Fruit fly (Drosophila melanogaster): ENCODE results near the gene HBS1.

Gene HBS1

DNA sequence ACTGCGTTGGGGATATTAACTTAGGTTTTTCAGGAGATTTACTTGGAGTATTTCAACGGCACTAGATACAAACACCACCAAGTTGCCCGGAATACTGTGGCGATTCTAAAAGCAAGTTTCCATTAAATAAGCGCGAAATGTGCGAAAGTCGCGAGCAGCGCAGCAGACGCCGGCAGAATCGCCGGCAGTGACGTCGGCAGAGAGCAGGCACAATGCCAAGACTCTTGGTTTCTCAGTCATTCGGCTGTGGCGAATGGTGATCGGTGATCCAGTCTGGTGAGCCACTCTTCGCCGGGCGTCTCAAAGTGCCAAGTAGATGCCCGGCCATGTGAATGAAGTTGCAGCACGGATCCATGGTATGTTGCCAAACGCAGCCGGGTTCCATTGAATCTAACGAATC lies 30.0 kb downstream of the HBS1 start, which contains the start of gene Cpr62Bb:
Gene Cpr62Bb, minus strand, starts transcription at position 101 of the 400 bp plus-strand sequence.
- no peak for TF ChIP-seq CG11902 (GFP tag; optimal IDR thresholded peaks at IDR 0.05)
- no peak for TF ChIP-seq CG8632 (GFP tag; optimal IDR thresholded peaks at IDR 0.05)
- TF ChIP-seq Ets96B (tag; optimal IDR thresholded peaks at IDR 0.05), result no peak
- no peak for TF ChIP-seq CG6163 (GFP tag; IDR thresholded peaks at IDR 0.05)
- TF ChIP-seq Hr4 (GFP tag; optimal IDR thresholded peaks at IDR 0.05), result no peak
- no peak for TF ChIP-seq Sox15 (GFP tag; optimal IDR thresholded peaks at IDR 0.05)
- TF ChIP-seq cyc (GFP tag; optimal IDR thresholded peaks at IDR 0.05), result no peak
- TF ChIP-seq dsx (GFP tag; optimal IDR thresholded peaks at IDR 0.05; ENCODE audit: poor library complexity, severe bottlenecking), result no peak
- no peak for TF ChIP-seq acj6 (GFP tag; optimal IDR thresholded peaks at IDR 0.05)
- TF ChIP-seq CG8119 (GFP tag; IDR thresholded peaks at IDR 0.05), result no peak
- no peak for TF ChIP-seq Smox (GFP tag; optimal IDR thresholded peaks at IDR 0.05)
- TF ChIP-seq CG7368 (GFP tag; optimal IDR thresholded peaks at IDR 0.05), result no peak
- TF ChIP-seq CG4318 (GFP tag; optimal IDR thresholded peaks at IDR 0.05), result no peak
- no peak for TF ChIP-seq lz (GFP tag; optimal IDR thresholded peaks at IDR 0.05)
- TF ChIP-seq Met (GFP tag; optimal IDR thresholded peaks at IDR 0.05), result no peak
- no peak for TF ChIP-seq eg (GFP tag; IDR thresholded peaks at IDR 0.05)
- no peak for TF ChIP-seq Eip78C (GFP tag)

- TF ChIP-seq Hr4 (GFP tag; optimal IDR thresholded peaks at IDR 0.05) (no peak), spab (GFP tag; optimal IDR thresholded peaks at IDR 0.05) (no peak), OdsH (GFP tag; optimal IDR thresholded peaks at IDR 0.05) (no peak), Sox14 (GFP tag; optimal IDR thresholded peaks at IDR 0.05) (no peak), CG3032 (tag; optimal IDR thresholded peaks at IDR 0.05) (no peak), svp (GFP tag) (peak; percentile 84), CG11294 (GFP tag; IDR thresholded peaks at IDR 0.05) (no peak), Ets96B (tag; optimal IDR thresholded peaks at IDR 0.05) (no peak), Eip78C (GFP tag) (peak; percentile 40), net (GFP tag; optimal IDR thresholded peaks at IDR 0.05) (no peak), CG4318 (GFP tag; optimal IDR thresholded peaks at IDR 0.05) (no peak)
Measured at dm6 chr3L:1831753-1832268, 33.2 kb downstream of the HBS1 start, which contains the start of gene Cpr62Ba. Gene Cpr62Ba (minus strand): TSS chr3L:1831783.

- TF ChIP-seq CG11902 (GFP tag; optimal IDR thresholded peaks at IDR 0.05), result no peak
- peak; percentile 78 for TF ChIP-seq CG15336 (GFP tag; IDR thresholded peaks at IDR 0.05)
- peak; percentile 84 for TF ChIP-seq CG6163 (GFP tag; IDR thresholded peaks at IDR 0.05)
- no peak for TF ChIP-seq CG8319 (GFP tag; optimal IDR thresholded peaks at IDR 0.05)
- peak; percentile 59 for TF ChIP-seq achi (GFP tag; optimal IDR thresholded peaks at IDR 0.05)
- no peak for TF ChIP-seq Hr38 (GFP tag; optimal IDR thresholded peaks at IDR 0.05)
- TF ChIP-seq Gug (GFP tag; IDR thresholded peaks at IDR 0.05), result peak; percentile 75
- peak; percentile 66 for TF ChIP-seq CG10631 (GFP tag; optimal IDR thresholded peaks at IDR 0.05)
- peak in 1 of 2 experiments; percentile 69 for TF ChIP-seq salr (GFP tag; optimal IDR thresholded peaks at IDR 0.05)
- no peak for TF ChIP-seq fkh (GFP tag; optimal IDR thresholded peaks at IDR 0.05)
- TF ChIP-seq Smox (GFP tag; optimal IDR thresholded peaks at IDR 0.05), result peak; percentile 71
- TF ChIP-seq Blimp-1 (GFP tag; optimal IDR thresholded peaks at IDR 0.05), result no peak
- TF ChIP-seq CG16779 (tag; optimal IDR thresholded peaks at IDR 0.05), result peak; percentile 16
- no peak for TF ChIP-seq fd85E (GFP tag; optimal IDR thresholded peaks at IDR 0.05)
- peak; percentile 73 for TF ChIP-seq CG31627 (GFP tag; optimal IDR thresholded peaks at IDR 0.05)
- TF ChIP-seq Sox14 (GFP tag; optimal IDR thresholded peaks at IDR 0.05), result peak; percentile 80
- TF ChIP-seq CG6854 (GFP tag; optimal IDR thresholded peaks at IDR 0.05), result no peak
- TF ChIP-seq CG3919 (GFP tag; optimal IDR thresholded peaks at IDR 0.05), result peak; percentile 63
- TF ChIP-seq ss (GFP tag; optimal IDR thresholded peaks at IDR 0.05), result peak in 1 of 2 experiments; percentile 11
- TF ChIP-seq CG3032 (tag; optimal IDR thresholded peaks at IDR 0.05), result peak; percentile 57
- TF ChIP-seq CG11294 (GFP tag; IDR thresholded peaks at IDR 0.05), result peak; percentile 74
- TF ChIP-seq CG7368 (GFP tag; optimal IDR thresholded peaks at IDR 0.05), result peak; percentile 38
- peak; percentile 71 for TF ChIP-seq CG32006 (GFP tag; optimal IDR thresholded peaks at IDR 0.05)
- TF ChIP-seq dac (GFP tag; optimal IDR thresholded peaks at IDR 0.05), result peak; percentile 9
- TF ChIP-seq vri (GFP tag; optimal IDR thresholded peaks at IDR 0.05), result peak; percentile 59
- TF ChIP-seq CG1621 (tag; optimal IDR thresholded peaks at IDR 0.05), result peak; percentile 30
- peak; percentile 68 for TF ChIP-seq pdm3 (GFP tag; optimal IDR thresholded peaks at IDR 0.05)
- peak; percentile 9 for TF ChIP-seq dsx (GFP tag; optimal IDR thresholded peaks at IDR 0.05; ENCODE audit: poor library complexity, severe bottlenecking)
- TF ChIP-seq Sox15 (GFP tag; optimal IDR thresholded peaks at IDR 0.05), result peak; percentile 28
- TF ChIP-seq CG9139 (GFP tag; optimal IDR thresholded peaks at IDR 0.05), result no peak
- peak; percentile 83 for TF ChIP-seq Eip78C (GFP tag)
- TF ChIP-seq Hr39 (GFP tag; optimal IDR thresholded peaks at IDR 0.05), result peak; percentile 81
- TF ChIP-seq cyc (GFP tag; optimal IDR thresholded peaks at IDR 0.05), result peak; percentile 62
- peak; percentile 77 for TF ChIP-seq OdsH (GFP tag; optimal IDR thresholded peaks at IDR 0.05)
- TF ChIP-seq lz (GFP tag; optimal IDR thresholded peaks at IDR 0.05), result peak; percentile 71
- peak; percentile 57; the same call in 1 of the 3 replicates for TF ChIP-seq CG8119 (GFP tag; IDR thresholded peaks at IDR 0.05)
Measured at dm6 chr3L:1829539-1829938, 35.5 kb downstream of the HBS1 start.

Measured in whole organism, prepupa.